Fruit fly (Drosophila melanogaster) whole organism, embryonic: Measurements from ENCODE around the gene ND-SGDH.

ENCODE experiments used
- CG10321 ChIP-seq: fragments of 200-800 bp; sonication (Bioruptor generic); IDR thresholded peaks from 2 replicates; pipeline ENCODE4 v1.3.6; 2022; ENCODE audit warnings: missing biosample characterization, missing genetic modification characterization
- CG11504 ChIP-seq: fragments of 200-800 bp; sonication (Bioruptor generic); optimal IDR thresholded peaks from 3 replicates; lab custom pipeline; 2019; ENCODE audit warnings: missing biosample characterization, mild to moderate bottlenecking, missing genetic modification characterization, moderate library complexity
- CG12104 ChIP-seq: fragments of 200-800 bp; sonication (Bioruptor generic); optimal IDR thresholded peaks from 3 replicates; lab custom pipeline; 2016; ENCODE audit warnings: missing biosample characterization, missing genetic modification characterization
- CG14014 ChIP-seq: fragments of 200-800 bp; sonication (Bioruptor generic); IDR thresholded peaks from 2 replicates; pipeline ENCODE4 v1.3.6; 2022; ENCODE audit warnings: missing biosample characterization, missing genetic modification characterization
- CG14667 ChIP-seq: fragments of 200-800 bp; sonication (Bioruptor generic); IDR thresholded peaks from 2 replicates; pipeline ENCODE4 v1.3.6; 2022; ENCODE audit warnings: missing biosample characterization, missing genetic modification characterization
- CG14860 ChIP-seq: fragments of 200-800 bp; sonication (Bioruptor generic); IDR thresholded peaks from 3 replicates; pipeline ENCODE4 v1.3.6; 2022; ENCODE audit warnings: missing biosample characterization, missing genetic modification characterization; ENCODE audit not compliant: partially characterized antibody
- CG1603 ChIP-seq: fragments of 200-800 bp; sonication (Bioruptor generic); optimal IDR thresholded peaks from 2 replicates; lab custom pipeline; 2019; ENCODE audit warnings: missing biosample characterization, mild to moderate bottlenecking, missing genetic modification characterization, moderate library complexity
- CG18599 ChIP-seq: fragments of 200-800 bp; sonication (Bioruptor generic); optimal IDR thresholded peaks from 3 replicates; lab custom pipeline; 2017; ENCODE audit warnings: missing biosample characterization, missing genetic modification characterization, mild to moderate bottlenecking, moderate library complexity, missing genetic modification reagents
- CG34422 ChIP-seq: fragments of 200-800 bp; sonication (Bioruptor generic); IDR thresholded peaks from 3 replicates; pipeline ENCODE4 v1.3.6; 2022; ENCODE audit warnings: missing biosample characterization, missing genetic modification characterization
- CG4328 ChIP-seq: fragments of 200-800 bp; sonication (Bioruptor generic); optimal IDR thresholded peaks from 3 replicates; lab custom pipeline; 2017; ENCODE audit warnings: missing biosample characterization, missing genetic modification reagents, missing genetic modification characterization
- CG4404 ChIP-seq: fragments of 200-800 bp; sonication (Bioruptor generic); IDR thresholded peaks from 2 replicates; pipeline ENCODE4 v1.3.6; 2022; ENCODE audit warnings: missing biosample characterization, missing genetic modification characterization
- CG7786 ChIP-seq: fragments of 200-800 bp; sonication (Bioruptor generic); optimal IDR thresholded peaks from 2 replicates; lab custom pipeline; 2016; ENCODE audit warnings: missing biosample characterization, missing genetic modification characterization
- CG8089 ChIP-seq: fragments of 200-800 bp; sonication (Bioruptor generic); optimal IDR thresholded peaks from 3 replicates; lab custom pipeline; 2016; ENCODE audit warnings: missing biosample characterization, missing genetic modification characterization
- D19B ChIP-seq: fragments of 200-800 bp; sonication (Bioruptor generic); optimal IDR thresholded peaks from 2 replicates; lab custom pipeline; 2017; ENCODE audit warnings: missing biosample characterization, mild to moderate bottlenecking, missing genetic modification characterization
- Ets65A ChIP-seq: fragments of 200-800 bp; sonication (Bioruptor generic); peaks from one replicate; lab custom pipeline; 2016; ENCODE audit warnings: missing biosample characterization, missing genetic modification characterization
- Gug ChIP-seq: fragments of 200-800 bp; sonication (Bioruptor generic); IDR thresholded peaks from 4 replicates; pipeline ENCODE4 v1.3.6; 2022; ENCODE audit warnings: missing biosample characterization, missing genetic modification characterization
- Kr ChIP-seq: fragments of 200-800 bp; sonication (Bioruptor generic); optimal IDR thresholded peaks from 2 replicates; lab custom pipeline; 2017; ENCODE audit warnings: missing biosample characterization, mild to moderate bottlenecking, missing genetic modification characterization
- Med ChIP-seq: fragments of 200-800 bp; sonication (Bioruptor generic); peaks from one replicate; lab custom pipeline; 2016; ENCODE audit warnings: missing biosample characterization, missing genetic modification characterization, mild to moderate bottlenecking, inconsistent platforms, moderate library complexity
- Meics ChIP-seq: fragments of 200-800 bp; sonication (Bioruptor generic); optimal IDR thresholded peaks from 2 replicates; lab custom pipeline; 2017; ENCODE audit warnings: missing biosample characterization, mild to moderate bottlenecking, missing genetic modification characterization
- NFAT ChIP-seq: fragments of 200-800 bp; sonication (Bioruptor generic); IDR thresholded peaks from 2 replicates; pipeline ENCODE4 v1.3.6; 2022; ENCODE audit warnings: missing biosample characterization, missing genetic modification characterization
- Side ChIP-seq: fragments of 200-800 bp; sonication (Bioruptor generic); optimal IDR thresholded peaks from 2 replicates; lab custom pipeline; 2016; ENCODE audit warnings: missing biosample characterization, missing genetic modification characterization
- Six4 ChIP-seq: fragments of 200-800 bp; sonication (Bioruptor generic); optimal IDR thresholded peaks from 2 replicates; lab custom pipeline; 2016; ENCODE audit warnings: missing biosample characterization, missing genetic modification characterization
- ac ChIP-seq: fragments of 200-800 bp; sonication (Bioruptor generic); optimal IDR thresholded peaks from 3 replicates; lab custom pipeline; 2017; ENCODE audit warnings: missing biosample characterization, mild to moderate bottlenecking, missing genetic modification characterization
- aop ChIP-seq: fragments of 200-800 bp; sonication (Bioruptor generic); IDR thresholded peaks from 2 replicates; pipeline ENCODE4 v1.3.6; 2022; ENCODE audit warnings: missing biosample characterization, missing genetic modification characterization
- ash1 ChIP-seq: fragments of 200-800 bp; sonication (Bioruptor generic); optimal IDR thresholded peaks from 2 replicates; lab custom pipeline; 2018; ENCODE audit warnings: missing biosample characterization, mild to moderate bottlenecking, missing genetic modification characterization
- az2 ChIP-seq: fragments of 200-800 bp; sonication (Bioruptor generic); optimal IDR thresholded peaks from 3 replicates; lab custom pipeline; 2016; ENCODE audit warnings: missing biosample characterization, missing genetic modification characterization
- ci ChIP-seq: fragments of 200-800 bp; sonication (Bioruptor generic); IDR thresholded peaks from 3 replicates; pipeline ENCODE4 v1.3.6; 2022; ENCODE audit warnings: missing biosample characterization, missing genetic modification characterization
- cwo ChIP-seq: fragments of 200-800 bp; sonication (Bioruptor generic); optimal IDR thresholded peaks from 3 replicates; lab custom pipeline; 2017; ENCODE audit warnings: missing biosample characterization, missing genetic modification characterization, mild to moderate bottlenecking, moderate library complexity, missing genetic modification reagents
- dmrt99B ChIP-seq: fragments of 200-800 bp; sonication (Bioruptor generic); optimal IDR thresholded peaks from 2 replicates; lab custom pipeline; 2018; ENCODE audit warnings: missing biosample characterization, mild to moderate bottlenecking, missing genetic modification characterization, moderate library complexity
- ems ChIP-seq: fragments of 200-800 bp; sonication (Bioruptor generic); optimal IDR thresholded peaks from 3 replicates; lab custom pipeline; 2016; ENCODE audit warnings: missing biosample characterization, missing genetic modification characterization
- grn ChIP-seq: fragments of 200-800 bp; sonication (Bioruptor generic); optimal IDR thresholded peaks from 3 replicates; lab custom pipeline; 2017; ENCODE audit warnings: missing biosample characterization, missing genetic modification characterization
- gro ChIP-seq: fragments of 200-800 bp; sonication (Bioruptor generic); optimal IDR thresholded peaks from 2 replicates; lab custom pipeline; 2016; ENCODE audit warnings: missing biosample characterization, missing genetic modification characterization
- hbn ChIP-seq: fragments of 200-800 bp; sonication (Bioruptor generic); IDR thresholded peaks from 2 replicates; pipeline ENCODE4 v1.3.6; 2022; ENCODE audit warnings: missing biosample characterization, missing genetic modification characterization; ENCODE audit not compliant: partially characterized antibody
- lab ChIP-seq: fragments of 200-800 bp; sonication (Bioruptor generic); optimal IDR thresholded peaks from 3 replicates; lab custom pipeline; 2017; ENCODE audit warnings: missing biosample characterization, missing genetic modification characterization, mild to moderate bottlenecking, moderate library complexity, missing genetic modification reagents
- luna ChIP-seq: fragments of 200-800 bp; sonication (Bioruptor generic); optimal IDR thresholded peaks from 2 replicates; lab custom pipeline; 2016; ENCODE audit warnings: missing biosample characterization, missing genetic modification characterization
- pan ChIP-seq, 4 experiments: fragments of >200 bp in 3 of 4; fragments of 200-800 bp in 1 of 4; sonication (Bioruptor generic) in 1 of 4; optimal IDR thresholded peaks in 3 of 4; IDR thresholded peaks in 1 of 4; 2 replicates each; pipeline versions ENCODE4 v1.3.6 to Lab custom; 2017 to 2022; ENCODE audit warnings: missing biosample characterization in 2 of 4, missing genetic modification characterization in 2 of 4, mixed read lengths in 1 of 4
- pb ChIP-seq: fragments of 200-800 bp; sonication (Bioruptor generic); optimal IDR thresholded peaks from 3 replicates; lab custom pipeline; 2016; ENCODE audit warnings: missing biosample characterization, missing genetic modification characterization
- pnt ChIP-seq: fragments of 200-800 bp; sonication (Bioruptor generic); optimal IDR thresholded peaks from 3 replicates; lab custom pipeline; 2016; ENCODE audit warnings: missing biosample characterization, missing genetic modification characterization
- pum ChIP-seq: fragments of 200-800 bp; sonication (Bioruptor generic); optimal IDR thresholded peaks from 2 replicates; lab custom pipeline; 2016; ENCODE audit warnings: missing biosample characterization, missing genetic modification characterization
- row ChIP-seq: fragments of 200-800 bp; sonication (Bioruptor generic); IDR thresholded peaks from 3 replicates; pipeline ENCODE4 v1.3.6; 2022; ENCODE audit warnings: missing biosample characterization, missing genetic modification characterization
- scrt ChIP-seq: fragments of 200-800 bp; sonication (Bioruptor generic); optimal IDR thresholded peaks from 2 replicates; lab custom pipeline; 2018; ENCODE audit warnings: missing biosample characterization, mild to moderate bottlenecking, missing genetic modification characterization, moderate library complexity
- sens ChIP-seq: fragments of 200-800 bp; sonication (Bioruptor generic); peaks from one replicate; lab custom pipeline; 2016; ENCODE audit warnings: missing biosample characterization, missing genetic modification characterization
- slbo ChIP-seq: fragments of 200-800 bp; sonication (Bioruptor generic); IDR thresholded peaks from 2 replicates; pipeline ENCODE4 v1.3.6; 2022; ENCODE audit warnings: missing biosample characterization, missing genetic modification characterization
- sug ChIP-seq: fragments of 200-800 bp; optimal IDR thresholded peaks from 2 replicates; lab custom pipeline; 2019; ENCODE audit warnings: missing biosample characterization, mild to moderate bottlenecking, missing genetic modification characterization, moderate library complexity
- tio ChIP-seq: fragments of 200-800 bp; sonication (Bioruptor generic); optimal IDR thresholded peaks from 2 replicates; lab custom pipeline; 2017; ENCODE audit warnings: missing biosample characterization, missing genetic modification characterization, inconsistent platforms
- unpg ChIP-seq: fragments of 200-800 bp; sonication (Bioruptor generic); optimal IDR thresholded peaks from 3 replicates; lab custom pipeline; 2018; ENCODE audit warnings: missing biosample characterization, mild to moderate bottlenecking, missing genetic modification characterization, moderate library complexity
- vfl ChIP-seq: fragments of 200-800 bp; sonication (Bioruptor generic); optimal IDR thresholded peaks from 2 replicates; lab custom pipeline; 2016; ENCODE audit warnings: missing biosample characterization, missing genetic modification characterization
- wek ChIP-seq: fragments of 200-800 bp; sonication (Bioruptor generic); optimal IDR thresholded peaks from 3 replicates; lab custom pipeline; 2018; ENCODE audit warnings: missing biosample characterization, mild to moderate bottlenecking, missing genetic modification characterization, moderate library complexity
- zfh1 ChIP-seq: fragments of 200-800 bp; sonication (Bioruptor generic); IDR thresholded peaks from 3 replicates; pipeline ENCODE4 v1.3.6; 2022; ENCODE audit warnings: missing biosample characterization, missing genetic modification characterization

ND-SGDH gene

dm6 chr3L:12183967-12184366 is 45.6 kb upstream of the ND-SGDH start:
- TF ChIP-seq pan (optimal IDR thresholded peaks at IDR 0.05; lab: Kevin White, UChicago): no peak
- TF ChIP-seq pan (GFP tag; optimal IDR thresholded peaks at IDR 0.05 in 1 of 2, IDR thresholded peaks at IDR 0.05 in 1 of 2): peak in 1 of 2 experiments; percentile 30
- TF ChIP-seq Ets65A (GFP tag; lab: Kevin White, UChicago): peak; percentile 84
- TF ChIP-seq Side (GFP tag; lab: Kevin White, UChicago): no peak
- no peak for TF ChIP-seq hbn (GFP tag; lab: Robert Waterston, UW)
- peak; percentile 32 for TF ChIP-seq sens (GFP tag; lab: Kevin White, UChicago)
- TF ChIP-seq CG14667 (GFP tag; lab: Robert Waterston, UW): no peak
- no peak for TF ChIP-seq Meics (GFP tag; lab: Kevin White, UChicago)
- TF ChIP-seq D19B (GFP tag; lab: Kevin White, UChicago): peak; percentile 61
- TF ChIP-seq CG10321: no peak
- 0 out of 3 replicates have a peak, but pooled peaks have one; percentile 19 for TF ChIP-seq row (GFP tag; lab: Robert Waterston, UW)

dm6 chr3L:12178847-12179437 is 40.6 kb upstream of the ND-SGDH start:
- TF ChIP-seq cwo (GFP tag; lab: Kevin White, UChicago) (peak; percentile 16), CG8089 (GFP tag; lab: Kevin White, UChicago) (no peak), CG14860 (GFP tag; lab: Robert Waterston, UW) (no peak), wek (no peak), pnt (GFP tag; lab: Kevin White, UChicago) (no peak), Six4 (GFP tag; lab: Kevin White, UChicago) (no peak), Med (GFP tag; lab: Kevin White, UChicago) (peak; percentile 67), CG7786 (GFP tag; lab: Kevin White, UChicago) (peak; percentile 22), Gug (GFP tag; lab: Robert Waterston, UW) (peak; percentile 31; the same call in 1 of the 4 replicates), CG4404 (GFP tag; lab: Robert Waterston, UW) (no peak), CG14014 (GFP tag; lab: Robert Waterston, UW) (peak; percentile 25; the same call in 1 of the 2 replicates), luna (GFP tag; lab: Kevin White, UChicago) (no peak), lab (GFP tag; lab: Kevin White, UChicago) (no peak), slbo (GFP tag; lab: Robert Waterston, UW) (peak; percentile 50), pum (GFP tag; lab: Kevin White, UChicago) (no peak), zfh1 (GFP tag; lab: Robert Waterston, UW) (peak; percentile 24; the same call in 1 of the 3 replicates), CG4328 (GFP tag; lab: Kevin White, UChicago) (no peak), aop (GFP tag; lab: Robert Waterston, UW) (no peak), unpg (GFP tag; lab: Kevin White, UChicago) (no peak), CG12104 (no peak), dmrt99B (tag; lab: Kevin White, UChicago) (peak; percentile 41), ac (no peak), Kr (GFP tag; lab: Kevin White, UChicago) (no peak), CG34422 (GFP tag; lab: Robert Waterston, UW) (no peak), grn (peak; percentile 34), CG11504 (tag; lab: Kevin White, UChicago) (peak; percentile 38), sug (tag; lab: Kevin White, UChicago) (peak; percentile 23), NFAT (GFP tag; lab: Robert Waterston, UW) (peak; percentile 41; the same call in 1 of the 2 replicates), ci (peak; percentile 43; the same call in 1 of the 3 replicates), az2 (GFP tag; lab: Kevin White, UChicago) (no peak), CG1603 (tag; lab: Kevin White, UChicago) (peak; percentile 10), vfl (GFP tag; lab: Kevin White, UChicago) (no peak), pb (peak; percentile 6), ash1 (no peak), gro (GFP tag; lab: Kevin White, UChicago) (peak; percentile 48), ems (GFP tag; lab: Kevin White, UChicago) (no peak), scrt (GFP tag; lab: Kevin White, UChicago) (no peak), CG18599 (GFP tag; lab: Kevin White, UChicago) (peak; percentile 51), tio (GFP tag; lab: Kevin White, UChicago) (no peak)
